Fruit fly (Drosophila melanogaster) whole organism, embryonic: Measurements from ENCODE around the gene CG11131.

Experiments used
- Adf1 ChIP-seq: fragments of 200-800 bp; sonication (Bioruptor generic); IDR thresholded peaks from 2 replicates; pipeline ENCODE4 v1.3.6; 2022; ENCODE audit warnings: missing biosample characterization, missing genetic modification characterization
- CG13624 ChIP-seq: fragments of 200-800 bp; sonication (Bioruptor generic); optimal IDR thresholded peaks from 2 replicates; lab custom pipeline; 2016; ENCODE audit warnings: missing biosample characterization, missing genetic modification characterization
- CG15269 ChIP-seq: fragments of 200-800 bp; sonication (Bioruptor generic); optimal IDR thresholded peaks from 2 replicates; lab custom pipeline; 2018; ENCODE audit warnings: missing biosample characterization, mild to moderate bottlenecking, missing genetic modification characterization, moderate library complexity
- CG17802 ChIP-seq: fragments of 200-800 bp; sonication (Bioruptor generic); optimal IDR thresholded peaks from 2 replicates; lab custom pipeline; 2018; ENCODE audit warnings: missing biosample characterization, mild to moderate bottlenecking, missing genetic modification characterization, moderate library complexity
- CG18262 ChIP-seq: fragments of 200-800 bp; optimal IDR thresholded peaks from 3 replicates; lab custom pipeline; 2019; ENCODE audit warnings: missing biosample characterization, mild to moderate bottlenecking, missing genetic modification characterization, moderate library complexity
- CG18599 ChIP-seq: fragments of 200-800 bp; sonication (Bioruptor generic); optimal IDR thresholded peaks from 3 replicates; lab custom pipeline; 2017; ENCODE audit warnings: missing biosample characterization, missing genetic modification characterization, mild to moderate bottlenecking, moderate library complexity, missing genetic modification reagents
- CG2116 ChIP-seq: fragments of 200-800 bp; sonication (Bioruptor generic); optimal IDR thresholded peaks from 3 replicates; lab custom pipeline; 2018; ENCODE audit warnings: missing biosample characterization, mild to moderate bottlenecking, missing genetic modification characterization
- CG3847 ChIP-seq: fragments of 200-800 bp; sonication (Bioruptor generic); IDR thresholded peaks from 2 replicates; pipeline ENCODE4 v1.3.6; 2022; ENCODE audit warnings: missing biosample characterization, missing genetic modification characterization
- CG4360 ChIP-seq: fragments of 200-800 bp; sonication (Bioruptor generic); IDR thresholded peaks from 2 replicates; pipeline ENCODE4 v1.3.6; 2022; ENCODE audit warnings: missing biosample characterization, missing genetic modification characterization
- CG4404 ChIP-seq: fragments of 200-800 bp; sonication (Bioruptor generic); IDR thresholded peaks from 2 replicates; pipeline ENCODE4 v1.3.6; 2022; ENCODE audit warnings: missing biosample characterization, missing genetic modification characterization
- CG5180 ChIP-seq: fragments of 200-800 bp; sonication (Bioruptor generic); optimal IDR thresholded peaks from 3 replicates; lab custom pipeline; 2017; ENCODE audit warnings: missing biosample characterization, missing genetic modification characterization, mild to moderate bottlenecking, moderate library complexity, missing genetic modification reagents
- CG6272 ChIP-seq: fragments of 200-800 bp; sonication (Bioruptor generic); IDR thresholded peaks from 2 replicates; pipeline ENCODE4 v1.3.6; 2022; ENCODE audit warnings: missing biosample characterization, missing genetic modification characterization
- CTCF ChIP-seq: fragments of 200-800 bp; sonication (Bioruptor generic); optimal IDR thresholded peaks from 2 replicates; lab custom pipeline; 2017; ENCODE audit warnings: missing biosample characterization, mild to moderate bottlenecking, missing genetic modification characterization, moderate library complexity
- D ChIP-seq, 2 experiments: fragments of 200-800 bp in 1 of 2; fragments of >200 bp in 1 of 2; sonication (Bioruptor generic) in 1 of 2; optimal IDR thresholded peaks; 2 replicates in 1 of 2; 3 replicates in 1 of 2; lab custom pipeline; 2017; ENCODE audit warnings: mild to moderate bottlenecking in 1 of 2, missing biosample characterization in 1 of 2, missing genetic modification characterization in 1 of 2, missing genetic modification reagents in 1 of 2
- D19A ChIP-seq: fragments of 200-800 bp; optimal IDR thresholded peaks from 3 replicates; lab custom pipeline; 2019; ENCODE audit warnings: missing biosample characterization, mild to moderate bottlenecking, missing genetic modification characterization, moderate library complexity
- Doc3 ChIP-seq: fragments of 200-800 bp; sonication (Bioruptor generic); IDR thresholded peaks from 3 replicates; pipeline ENCODE4 v1.3.6; 2022; ENCODE audit warnings: missing biosample characterization, missing genetic modification characterization; ENCODE audit not compliant: partially characterized antibody
- Gsc ChIP-seq: fragments of 200-800 bp; sonication (Bioruptor generic); IDR thresholded peaks from 2 replicates; pipeline ENCODE4 v1.3.6; 2022; ENCODE audit warnings: missing biosample characterization, missing genetic modification characterization
- HHEX ChIP-seq: fragments of 200-800 bp; sonication (Bioruptor generic); optimal IDR thresholded peaks from 3 replicates; lab custom pipeline; 2017; ENCODE audit warnings: missing biosample characterization, mild to moderate bottlenecking, missing genetic modification characterization, missing genetic modification reagents
- HLHmδ ChIP-seq: fragments of 200-800 bp; sonication (Bioruptor generic); optimal IDR thresholded peaks from 2 replicates; lab custom pipeline; 2018; ENCODE audit warnings: missing biosample characterization, mild to moderate bottlenecking, missing genetic modification characterization, moderate library complexity
- Myb ChIP-seq: fragments of 200-800 bp; sonication (Bioruptor generic); optimal IDR thresholded peaks from 2 replicates; lab custom pipeline; 2016; ENCODE audit warnings: missing biosample characterization, missing genetic modification characterization
- Nf-YC ChIP-seq: fragments of 200-800 bp; optimal IDR thresholded peaks from 3 replicates; lab custom pipeline; 2019; ENCODE audit warnings: missing biosample characterization, mild to moderate bottlenecking, missing genetic modification characterization, moderate library complexity
- Poxn ChIP-seq: fragments of 200-800 bp; sonication (Bioruptor generic); IDR thresholded peaks from 2 replicates; pipeline ENCODE4 v1.3.6; 2022; ENCODE audit warnings: missing biosample characterization, missing genetic modification characterization
- chif ChIP-seq, 2 experiments: fragments of 200-800 bp; sonication (Bioruptor generic); optimal IDR thresholded peaks; 3 replicates each; lab custom pipeline; 2016; ENCODE audit warnings: missing biosample characterization in 2 of 2, missing genetic modification characterization in 2 of 2
- ems ChIP-seq: fragments of 200-800 bp; sonication (Bioruptor generic); optimal IDR thresholded peaks from 3 replicates; lab custom pipeline; 2016; ENCODE audit warnings: missing biosample characterization, missing genetic modification characterization
- hbn ChIP-seq: fragments of 200-800 bp; sonication (Bioruptor generic); IDR thresholded peaks from 2 replicates; pipeline ENCODE4 v1.3.6; 2022; ENCODE audit warnings: missing biosample characterization, missing genetic modification characterization; ENCODE audit not compliant: partially characterized antibody
- mirr ChIP-seq: fragments of 200-800 bp; sonication (Bioruptor generic); optimal IDR thresholded peaks from 3 replicates; lab custom pipeline; 2018; ENCODE audit warnings: missing biosample characterization, mild to moderate bottlenecking, missing genetic modification characterization
- pfk ChIP-seq: fragments of 200-800 bp; sonication (Bioruptor generic); optimal IDR thresholded peaks from 2 replicates; lab custom pipeline; 2018; ENCODE audit warnings: missing biosample characterization, mild to moderate bottlenecking, missing genetic modification characterization, moderate library complexity
- prd ChIP-seq, 3 experiments: fragments of >200 bp in 2 of 3; fragments of 200-800 bp in 1 of 3; sonication (Bioruptor generic) in 1 of 3; optimal IDR thresholded peaks in 2 of 3; IDR thresholded peaks in 1 of 3; 2 replicates in 2 of 3; 3 replicates in 1 of 3; pipeline versions ENCODE4 v1.3.6 to Lab custom; 2017 to 2022; ENCODE audit warnings: missing biosample characterization in 1 of 3, missing genetic modification characterization in 1 of 3
- psq ChIP-seq: fragments of 200-800 bp; sonication (Bioruptor generic); optimal IDR thresholded peaks from 2 replicates; lab custom pipeline; 2017; ENCODE audit warnings: missing biosample characterization, missing genetic modification characterization
- rib ChIP-seq: fragments of 200-800 bp; sonication (Bioruptor generic); IDR thresholded peaks from 2 replicates; pipeline ENCODE4 v1.3.6; 2022; ENCODE audit warnings: missing biosample characterization, missing genetic modification characterization
- scrt ChIP-seq: fragments of 200-800 bp; sonication (Bioruptor generic); optimal IDR thresholded peaks from 2 replicates; lab custom pipeline; 2018; ENCODE audit warnings: missing biosample characterization, mild to moderate bottlenecking, missing genetic modification characterization, moderate library complexity
- sens ChIP-seq: fragments of 200-800 bp; sonication (Bioruptor generic); peaks from one replicate; lab custom pipeline; 2016; ENCODE audit warnings: missing biosample characterization, missing genetic modification characterization
- sens-2 ChIP-seq: fragments of 200-800 bp; sonication (Bioruptor generic); IDR thresholded peaks from 2 replicates; pipeline ENCODE4 v1.3.6; 2022; ENCODE audit warnings: missing biosample characterization, missing genetic modification characterization
- slou ChIP-seq: fragments of 200-800 bp; sonication (Bioruptor generic); optimal IDR thresholded peaks from 3 replicates; lab custom pipeline; 2016; ENCODE audit warnings: missing biosample characterization, missing genetic modification characterization
- tll ChIP-seq, 2 experiments: fragments of 200-800 bp in 1 of 2; fragments of >200 bp in 1 of 2; sonication (Bioruptor generic) in 1 of 2; optimal IDR thresholded peaks; 2 replicates each; lab custom pipeline; 2017 to 2019; ENCODE audit warnings: missing biosample characterization in 2 of 2, missing genetic modification characterization in 2 of 2, mild to moderate bottlenecking in 1 of 2, moderate library complexity in 1 of 2
- ttk ChIP-seq: fragments of 200-800 bp; sonication (Bioruptor generic); IDR thresholded peaks from 2 replicates; pipeline ENCODE4 v2.1.2; 2022; ENCODE audit warnings: missing biosample characterization, missing genetic modification characterization
- tx ChIP-seq: fragments of 200-800 bp; sonication (Bioruptor generic); optimal IDR thresholded peaks from 2 replicates; lab custom pipeline; 2016; ENCODE audit warnings: missing biosample characterization, missing genetic modification characterization
- unpg ChIP-seq: fragments of 200-800 bp; sonication (Bioruptor generic); optimal IDR thresholded peaks from 3 replicates; lab custom pipeline; 2018; ENCODE audit warnings: missing biosample characterization, mild to moderate bottlenecking, missing genetic modification characterization, moderate library complexity
- wor ChIP-seq: fragments of 200-800 bp; sonication (Bioruptor generic); IDR thresholded peaks from 2 replicates; pipeline ENCODE4 v1.3.6; 2022; ENCODE audit warnings: missing biosample characterization, missing genetic modification characterization
- yki ChIP-seq: fragments of >200 bp; optimal IDR thresholded peaks from 3 replicates; lab custom pipeline; 2018

Gene CG11131

dm6 chr3L:22945264-22945941, 46.9 kb downstream of the CG11131 start, which contains the start of gene Mes2 (continued):
- no peak for TF ChIP-seq CG6272 (GFP tag; lab: Robert Waterston, UW)
- no peak for TF ChIP-seq ttk (GFP tag; lab: Robert Waterston, UW)
- no peak for TF ChIP-seq CG17802 (tag; lab: Kevin White, UChicago)
- TF ChIP-seq CG3847 = no peak
- no peak for TF ChIP-seq D19A (tag; lab: Kevin White, UChicago)
- TF ChIP-seq Nf-YC (tag; lab: Kevin White, UChicago) = no peak
- no peak for TF ChIP-seq CG18599 (GFP tag; lab: Kevin White, UChicago)
- TF ChIP-seq prd (optimal IDR thresholded peaks at IDR 0.05; lab: Kevin White, UChicago) = no peak
- TF ChIP-seq prd (GFP tag; IDR thresholded peaks at IDR 0.05; lab: Robert Waterston, UW) = 0 out of 3 replicates have a peak, but pooled peaks have one; percentile 24
- TF ChIP-seq CTCF (GFP tag; lab: Kevin White, UChicago) = peak; percentile 19
- TF ChIP-seq D (optimal IDR thresholded peaks at IDR 0.05; lab: Kevin White, UChicago) = peak; percentile 2
- TF ChIP-seq D (GFP tag; optimal IDR thresholded peaks at IDR 0.05; lab: Kevin White, UChicago) = no peak
- TF ChIP-seq ems (GFP tag; lab: Kevin White, UChicago) = no peak
- no peak for TF ChIP-seq CG18262 (tag; lab: Kevin White, UChicago)
- no peak for TF ChIP-seq wor (GFP tag; lab: Robert Waterston, UW)
- TF ChIP-seq CG4404 (GFP tag; lab: Robert Waterston, UW) = no peak
- no peak for TF ChIP-seq sens-2 (GFP tag; lab: Robert Waterston, UW)
- TF ChIP-seq CG13624 (GFP tag; lab: Kevin White, UChicago) = no peak
- TF ChIP-seq Myb = no peak
- TF ChIP-seq CG4360 (GFP tag; lab: Robert Waterston, UW) = peak; percentile 50; the same call in 1 of the 2 replicates
- TF ChIP-seq scrt (GFP tag; lab: Kevin White, UChicago) = no peak
- no peak for TF ChIP-seq HLHmδ
- TF ChIP-seq rib (GFP tag; lab: Robert Waterston, UW) = 0 out of 2 replicates have a peak, but pooled peaks have one; percentile 46
- no peak for TF ChIP-seq Gsc
- TF ChIP-seq slou = no peak
- TF ChIP-seq Doc3 = no peak
- TF ChIP-seq CG2116 (GFP tag; lab: Kevin White, UChicago) = no peak
- TF ChIP-seq CG15269 (tag; lab: Kevin White, UChicago) = no peak
- TF ChIP-seq chif (GFP tag; optimal IDR thresholded peaks at IDR 0.05; lab: Kevin White, UChicago) = no peak
- TF ChIP-seq yki (lab: Kevin White, UChicago) = peak; percentile 73
- peak in 1 of 2 experiments; percentile 25 for TF ChIP-seq tll (GFP tag; optimal IDR thresholded peaks at IDR 0.05; lab: Kevin White, UChicago)
- peak; percentile 87 for TF ChIP-seq Adf1 (GFP tag; lab: Robert Waterston, UW)
- TF ChIP-seq hbn (GFP tag; lab: Robert Waterston, UW) = no peak
- peak; percentile 52 for TF ChIP-seq sens (GFP tag; lab: Kevin White, UChicago)
- TF ChIP-seq tx (GFP tag; lab: Kevin White, UChicago) = no peak
- TF ChIP-seq Poxn (GFP tag; lab: Robert Waterston, UW) = no peak
- TF ChIP-seq psq (GFP tag; lab: Kevin White, UChicago) = no peak
- TF ChIP-seq CG5180 (GFP tag; lab: Kevin White, UChicago) = peak; percentile 16
- peak; percentile 33 for TF ChIP-seq pfk (GFP tag; lab: Kevin White, UChicago)
- no peak for TF ChIP-seq HHEX
- TF ChIP-seq unpg (GFP tag; lab: Kevin White, UChicago) = no peak
- TF ChIP-seq mirr (GFP tag; lab: Kevin White, UChicago) = no peak
